Worm (Caenorhabditis elegans): Measurements from ENCODE around the gene pqn-75.

The pqn-75 gene

ce11 chrIV:4112387-4112786 lies 40.3 kb downstream of the pqn-75 start, which contains the start of gene F49F1.14:
Gene F49F1.14, minus strand, starts transcription at chrIV:4112487.
- no peak for TF ChIP-seq egl-27 (tag; optimal IDR thresholded peaks at IDR 0.05)
- no peak for TF ChIP-seq mef-2 (tag; optimal IDR thresholded peaks at IDR 0.05)
- no peak for TF ChIP-seq mab-9 (GFP tag; IDR thresholded peaks at IDR 0.05)
- no peak for TF ChIP-seq lin-13 (GFP tag; optimal IDR thresholded peaks at IDR 0.05)
- no peak for TF ChIP-seq mdl-1 (tag; optimal IDR thresholded peaks at IDR 0.05)
- TF ChIP-seq dsc-1 (tag; optimal IDR thresholded peaks at IDR 0.05): no peak
- no peak for TF ChIP-seq nhr-20 (tag; optimal IDR thresholded peaks at IDR 0.05)
- TF ChIP-seq vab-15 (tag; optimal IDR thresholded peaks at IDR 0.05): no peak
- no peak for TF ChIP-seq ces-1 (GFP tag; optimal IDR thresholded peaks at IDR 0.05)
- no peak for TF ChIP-seq nhr-77 (tag; optimal IDR thresholded peaks at IDR 0.05)
- no peak for TF ChIP-seq ceh-8 (GFP tag; optimal IDR thresholded peaks at IDR 0.05)
- no peak for TF ChIP-seq nhr-71 (tag; optimal IDR thresholded peaks at IDR 0.05)
- no peak for TF ChIP-seq fkh-8 (tag; optimal IDR thresholded peaks at IDR 0.05)
- TF ChIP-seq pqm-1 (tag; optimal IDR thresholded peaks at IDR 0.05): no peak
- no peak for TF ChIP-seq alr-1 (tag; optimal IDR thresholded peaks at IDR 0.05; ENCODE audit: borderline replicate concordance)
- no peak for TF ChIP-seq unc-62 (GFP tag; optimal IDR thresholded peaks at IDR 0.05)
- no peak for TF ChIP-seq efl-3 (GFP tag; optimal IDR thresholded peaks at IDR 0.05)
- TF ChIP-seq sptf-1 (tag; optimal IDR thresholded peaks at IDR 0.05): no peak
- TF ChIP-seq hlh-4 (tag; optimal IDR thresholded peaks at IDR 0.05): no peak
- no peak for TF ChIP-seq jun-1 (tag; optimal IDR thresholded peaks at IDR 0.05)

DNA sequence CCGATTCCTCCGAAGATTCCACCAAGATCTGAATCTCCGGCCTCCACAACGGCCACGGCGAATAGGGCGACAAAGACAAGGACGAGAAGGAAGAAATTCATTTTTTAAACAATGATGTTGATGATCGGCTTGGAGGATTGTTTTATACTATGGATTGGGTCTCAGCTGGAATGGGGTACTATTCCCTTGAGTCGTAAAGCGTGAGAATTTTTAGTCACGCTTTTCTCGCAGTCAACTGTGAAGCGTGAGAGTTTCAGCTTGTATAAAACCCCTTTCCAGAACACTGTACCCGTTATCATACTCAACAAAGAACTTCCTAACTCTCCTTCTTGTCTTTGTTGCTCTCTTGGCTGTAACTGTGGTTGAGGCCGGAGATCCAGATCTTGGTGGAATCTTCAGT lies 42.4 kb downstream of the pqn-75 start, which contains the start of gene F49F1.15:
Gene F49F1.15 (minus strand): TSS at position 101 of the 400 bp plus-strand sequence.
- no peak for TF ChIP-seq hlh-17 (GFP tag; optimal IDR thresholded peaks at IDR 0.05; ENCODE audit: borderline replicate concordance)
- TF ChIP-seq hpl-2 (GFP tag; optimal IDR thresholded peaks at IDR 0.05): no peak
- TF ChIP-seq hlh-4 (tag; optimal IDR thresholded peaks at IDR 0.05): no peak
- TF ChIP-seq snpc-4 (tag; optimal IDR thresholded peaks at IDR 0.05): no peak

- TF ChIP-seq unc-62 (GFP tag; optimal IDR thresholded peaks at IDR 0.05): no peak
- no peak for TF ChIP-seq mdl-1 (tag; optimal IDR thresholded peaks at IDR 0.05)
- TF ChIP-seq lsy-2 (tag; optimal IDR thresholded peaks at IDR 0.05): no peak
- TF ChIP-seq unc-98 (GFP tag; IDR thresholded peaks at IDR 0.05): no peak
- no peak for TF ChIP-seq ztf-11 (tag; optimal IDR thresholded peaks at IDR 0.05)
- TF ChIP-seq ceh-82 (tag; optimal IDR thresholded peaks at IDR 0.05): no peak
- no peak for TF ChIP-seq lin-39 (tag; optimal IDR thresholded peaks at IDR 0.05)
- TF ChIP-seq zag-1 (tag; optimal IDR thresholded peaks at IDR 0.05): no peak
- no peak for TF ChIP-seq pax-3 (tag; optimal IDR thresholded peaks at IDR 0.05)
- TF ChIP-seq fos-1 (tag; optimal IDR thresholded peaks at IDR 0.05): no peak
- no peak for TF ChIP-seq fkh-10 (GFP tag; optimal IDR thresholded peaks at IDR 0.05)
- TF ChIP-seq vab-15 (tag; optimal IDR thresholded peaks at IDR 0.05): no peak
- TF ChIP-seq ces-1 (GFP tag; optimal IDR thresholded peaks at IDR 0.05): no peak
- no peak for TF ChIP-seq F16B12.6 (tag; optimal IDR thresholded peaks at IDR 0.05)
- TF ChIP-seq ceh-88 (GFP tag; IDR thresholded peaks at IDR 0.05): no peak
- TF ChIP-seq xbp-1 (tag; optimal IDR thresholded peaks at IDR 0.05): no peak
- TF ChIP-seq C34B4.2 (tag; optimal IDR thresholded peaks at IDR 0.05): no peak
- no peak for TF ChIP-seq alr-1 (tag; optimal IDR thresholded peaks at IDR 0.05; ENCODE audit: borderline replicate concordance)
- TF ChIP-seq ets-5 (GFP tag; IDR thresholded peaks at IDR 0.05): no peak
- no peak for TF ChIP-seq fkh-4 (tag; optimal IDR thresholded peaks at IDR 0.05; ENCODE audit: borderline replicate concordance)
Measured at ce11 chrIV:4115634-4116033, 43.5 kb downstream of the pqn-75 start, which contains the start of the genes F49F1.4 and F49F1.2. Gene F49F1.4, minus strand, starts transcription at chrIV:4115734. Gene F49F1.2, plus strand, starts transcription at chrIV:4115943.
